Fruit fly (Drosophila melanogaster): ENCODE results near the gene RhoGEF3.

The RhoGEF3 gene

DNA sequence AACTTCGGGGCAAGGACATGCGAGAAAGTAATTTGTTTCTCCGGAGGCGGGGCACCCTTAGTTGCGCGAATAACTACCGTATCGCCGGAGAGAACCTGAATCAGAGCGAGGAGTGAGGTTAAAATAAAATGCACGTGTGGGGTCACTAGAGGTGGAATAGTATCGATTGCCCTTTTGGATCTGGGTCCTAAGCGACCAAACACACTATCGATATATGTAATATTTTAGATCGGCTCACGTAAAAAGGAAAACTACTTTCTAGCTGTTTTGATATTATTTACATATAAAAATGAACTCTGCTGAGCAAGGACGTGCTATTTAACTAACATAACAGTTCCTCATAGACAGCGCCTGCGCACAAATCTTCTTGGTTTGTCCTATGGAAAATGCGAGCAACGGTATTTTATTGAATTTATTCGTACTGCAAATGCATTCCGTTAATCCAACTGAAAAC is 14.5 kb upstream of the RhoGEF3 start (continued):
- TF ChIP-seq maf-S (GFP tag; optimal IDR thresholded peaks at IDR 0.05): no peak
- no peak for TF ChIP-seq Oaz (GFP tag; IDR thresholded peaks at IDR 0.05)
- TF ChIP-seq hbn (GFP tag; IDR thresholded peaks at IDR 0.05; ENCODE audit: partially characterized antibody): peak; percentile 77
- TF ChIP-seq grau (tag; optimal IDR thresholded peaks at IDR 0.05): no peak
- no peak for TF ChIP-seq psq (GFP tag; optimal IDR thresholded peaks at IDR 0.05)
- TF ChIP-seq zen2 (GFP tag; IDR thresholded peaks at IDR 0.05; ENCODE audit: partially characterized antibody): peak; percentile 84
- TF ChIP-seq Mad (GFP tag; optimal IDR thresholded peaks at IDR 0.05): no peak
- no peak for TF ChIP-seq CG16863 (GFP tag; optimal IDR thresholded peaks at IDR 0.05)
- TF ChIP-seq sim (GFP tag; IDR thresholded peaks at IDR 0.05): no peak
- no peak for TF ChIP-seq Dip2 (GFP tag; IDR thresholded peaks at IDR 0.05)
- TF ChIP-seq MESR4 (GFP tag; optimal IDR thresholded peaks at IDR 0.05): peak; percentile 88
- TF ChIP-seq dm (GFP tag; optimal IDR thresholded peaks at IDR 0.05): peak; percentile 98
- no peak for TF ChIP-seq HLH3B (GFP tag; IDR thresholded peaks at IDR 0.05)
- TF ChIP-seq toy (GFP tag; IDR thresholded peaks at IDR 0.05): no peak
- no peak for TF ChIP-seq CG1832 (GFP tag; optimal IDR thresholded peaks at IDR 0.05)
- TF ChIP-seq Atf-2 (GFP tag; optimal IDR thresholded peaks at IDR 0.05): no peak
- no peak for TF ChIP-seq CG17359 (tag; optimal IDR thresholded peaks at IDR 0.05)
- TF ChIP-seq CG6254 (GFP tag; optimal IDR thresholded peaks at IDR 0.05): no peak
- TF ChIP-seq odd (GFP tag; optimal IDR thresholded peaks at IDR 0.05): no peak
- no peak for TF ChIP-seq her (GFP tag; optimal IDR thresholded peaks at IDR 0.05)
- no peak for TF ChIP-seq CG13424 (tag; optimal IDR thresholded peaks at IDR 0.05)
- peak; percentile 70 for TF ChIP-seq cwo (GFP tag; optimal IDR thresholded peaks at IDR 0.05)
- TF ChIP-seq CG18764 (GFP tag; optimal IDR thresholded peaks at IDR 0.05): no peak
- no peak for TF ChIP-seq pfk (GFP tag; optimal IDR thresholded peaks at IDR 0.05)
- no peak for TF ChIP-seq CG31388 (GFP tag; optimal IDR thresholded peaks at IDR 0.05)
- TF ChIP-seq C15 (GFP tag; IDR thresholded peaks at IDR 0.05): no peak
- TF ChIP-seq CG2889 (GFP tag; IDR thresholded peaks at IDR 0.05): no peak
- TF ChIP-seq CG17612 (GFP tag; IDR thresholded peaks at IDR 0.05): no peak
- no peak for TF ChIP-seq phol (tag; optimal IDR thresholded peaks at IDR 0.05)
- no peak for TF ChIP-seq gcm2 (GFP tag; optimal IDR thresholded peaks at IDR 0.05)
- TF ChIP-seq CG4820 (GFP tag; optimal IDR thresholded peaks at IDR 0.05): no peak
- no peak for TF ChIP-seq lmd (GFP tag; IDR thresholded peaks at IDR 0.05)
- no peak for TF ChIP-seq NC2β (GFP tag; optimal IDR thresholded peaks at IDR 0.05)
- 0 out of 2 replicates have a peak, but pooled peaks have one; percentile 17 for TF ChIP-seq vvl (GFP tag; IDR thresholded peaks at IDR 0.05)
- TF ChIP-seq CG11085 (GFP tag; IDR thresholded peaks at IDR 0.05): no peak
- TF ChIP-seq Elba2 (GFP tag; optimal IDR thresholded peaks at IDR 0.05): no peak
- no peak for TF ChIP-seq dan (GFP tag; IDR thresholded peaks at IDR 0.05)
- TF ChIP-seq hkb (optimal IDR thresholded peaks at IDR 0.05): no peak
- TF ChIP-seq hkb (GFP tag; IDR thresholded peaks at IDR 0.05): no peak
- no peak for TF ChIP-seq CG33557 (GFP tag; optimal IDR thresholded peaks at IDR 0.05)
- no peak for TF ChIP-seq repo (GFP tag; optimal IDR thresholded peaks at IDR 0.05)
- no peak for TF ChIP-seq sr (GFP tag; IDR thresholded peaks at IDR 0.05)
- no peak for TF ChIP-seq grn (GFP tag; optimal IDR thresholded peaks at IDR 0.05)
- TF ChIP-seq sima (GFP tag; optimal IDR thresholded peaks at IDR 0.05): no peak
- no peak for TF ChIP-seq CG4730 (GFP tag; IDR thresholded peaks at IDR 0.05)
- TF ChIP-seq HLHmδ (GFP tag; optimal IDR thresholded peaks at IDR 0.05): no peak
- TF ChIP-seq ewg (GFP tag; optimal IDR thresholded peaks at IDR 0.05): peak; percentile 70
- no peak for TF ChIP-seq MTF-1 (GFP tag; optimal IDR thresholded peaks at IDR 0.05; ENCODE audit: borderline replicate concordance)
- TF ChIP-seq E2f2 (GFP tag; IDR thresholded peaks at IDR 0.05): peak; percentile 28; the same call in 1 of the 2 replicates
- TF ChIP-seq tgo (GFP tag; IDR thresholded peaks at IDR 0.05): no peak
- TF ChIP-seq HLH54F (GFP tag; optimal IDR thresholded peaks at IDR 0.05): no peak
- no peak for TF ChIP-seq Hmx (GFP tag; optimal IDR thresholded peaks at IDR 0.05)
- TF ChIP-seq CG12769 (tag; optimal IDR thresholded peaks at IDR 0.05): peak; percentile 19

Measured in whole organism, embryonic.